Worm (Caenorhabditis elegans) whole organism, L1 larva: ENCODE data around the gene C23H3.5.

Experiments
- alr-1 ChIP-seq: fragments of 200-800 bp; sonication (Bioruptor generic); optimal IDR thresholded peaks from 2 replicates; lab custom pipeline; 2018; ENCODE audit warnings: borderline replicate concordance, mild to moderate bottlenecking, missing genetic modification characterization, missing compliant biosample characterization
- ama-1 ChIP-seq: fragments of 150-350 bp; optimal IDR thresholded peaks from 2 replicates; lab custom pipeline; 2014
- ces-1 ChIP-seq: fragments of 150-350 bp; optimal IDR thresholded peaks from 2 replicates; lab custom pipeline; 2014; ENCODE audit warnings: missing biosample characterization, missing genetic modification reagents, missing genetic modification characterization
- elt-3 ChIP-seq, 6 experiments: fragments of 150-350 bp in 1 of 6; sonication (generic microtip); optimal IDR thresholded peaks; 2 replicates each; lab custom pipeline; 2017 to 2018; ENCODE audit warnings: missing biosample characterization in 6 of 6, missing genetic modification characterization in 6 of 6, inconsistent platforms in 1 of 6
- fkh-10 ChIP-seq: sonication (generic microtip); optimal IDR thresholded peaks from 2 replicates; lab custom pipeline; 2017; ENCODE audit warnings: missing biosample characterization, missing genetic modification reagents, missing genetic modification characterization
- lin-15B ChIP-seq: fragments of 150-350 bp; sonication (generic microtip); optimal IDR thresholded peaks from 3 replicates; lab custom pipeline; 2014; ENCODE audit warnings: missing biosample characterization, missing genetic modification characterization
- nhr-11 ChIP-seq: fragments of 150-350 bp; optimal IDR thresholded peaks from 2 replicates; lab custom pipeline; 2014; ENCODE audit warnings: missing biosample characterization, missing genetic modification characterization
- nhr-237 ChIP-seq: fragments of 150-350 bp; optimal IDR thresholded peaks from 2 replicates; lab custom pipeline; 2014; ENCODE audit warnings: missing biosample characterization, missing genetic modification characterization
- pqm-1 ChIP-seq: sonication (generic microtip); optimal IDR thresholded peaks from 3 replicates; lab custom pipeline; 2017; ENCODE audit warnings: missing biosample characterization, missing genetic modification characterization
- snpc-4 ChIP-seq: fragments of 150-350 bp; optimal IDR thresholded peaks from 2 replicates; lab custom pipeline; 2014; ENCODE audit warnings: missing biosample characterization, missing genetic modification characterization
- snu-23 ChIP-seq: sonication (generic microtip); optimal IDR thresholded peaks from 2 replicates; lab custom pipeline; 2016; ENCODE audit warnings: missing genetic modification characterization, missing compliant biosample characterization
- sox-4 ChIP-seq: sonication (generic microtip); optimal IDR thresholded peaks from 2 replicates; lab custom pipeline; 2016; ENCODE audit warnings: missing genetic modification characterization, missing compliant biosample characterization
- tbx-2 ChIP-seq: sonication (generic microtip); optimal IDR thresholded peaks from 2 replicates; lab custom pipeline; 2016; ENCODE audit warnings: missing genetic modification characterization, missing compliant biosample characterization

DNA sequence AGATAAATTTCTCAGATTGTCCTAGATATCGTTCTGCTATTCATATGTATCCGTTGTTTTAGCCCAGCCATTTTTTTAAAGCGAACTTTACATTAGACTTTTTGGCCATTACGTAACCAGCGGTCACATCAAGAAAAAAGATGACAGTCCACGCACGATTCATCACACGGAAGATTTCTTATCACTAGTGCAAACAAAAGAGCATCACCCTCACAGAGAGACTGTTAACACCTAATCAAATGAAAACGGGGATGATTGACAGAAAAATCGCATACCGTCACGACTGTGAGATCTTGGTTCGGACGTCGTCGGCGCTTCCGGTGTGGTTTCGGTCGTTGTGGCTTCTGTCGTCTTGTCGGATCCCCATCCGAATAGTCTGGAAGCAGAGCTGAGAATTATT lies 29.3 kb downstream of the C23H3.5 start:
- TF ChIP-seq nhr-11 (tag; lab: Kevin White, UChicago) = no peak
- no peak for TF ChIP-seq nhr-237 (tag; lab: Kevin White, UChicago)
- TF ChIP-seq elt-3 (tag; optimal IDR thresholded peaks at IDR 0.05; lab: Kevin White, UChicago) = no peak
- no peak for TF ChIP-seq ces-1 (GFP tag; lab: Kevin White, UChicago)
- no peak for TF ChIP-seq snu-23 (GFP tag; lab: Kevin White, UChicago)
- no peak for TF ChIP-seq lin-15B (tag; lab: Kevin White, UChicago)
- no peak for TF ChIP-seq fkh-10 (GFP tag; lab: Kevin White, UChicago)
- no peak for TF ChIP-seq pqm-1 (tag; lab: Kevin White, UChicago)
- TF ChIP-seq sox-4 (tag; lab: Kevin White, UChicago) = no peak
- no peak for TF ChIP-seq snpc-4 (tag; lab: Kevin White, UChicago)
- no peak for TF ChIP-seq alr-1 (tag; lab: Kevin White, UChicago)
- no peak for TF ChIP-seq ama-1 (lab: Kevin White, UChicago)
- TF ChIP-seq tbx-2 (tag; lab: Kevin White, UChicago) = no peak
